Worm (Caenorhabditis elegans): ENCODE data around the gene cyp-35C1.

Gene cyp-35C1

ce11 chrV:13908120-13908915, 10.0 kb upstream of the cyp-35C1 start:
- peak; percentile 29 for TF ChIP-seq Y55F3AM.14 (GFP tag; optimal IDR thresholded peaks at IDR 0.05)
- peak in 1 of 2 experiments; percentile 38 for TF ChIP-seq lsy-2 (tag; optimal IDR thresholded peaks at IDR 0.05)
- no peak for TF ChIP-seq nhr-11 (tag; optimal IDR thresholded peaks at IDR 0.05)
- peak; percentile 8 for TF ChIP-seq sma-9 (GFP tag; optimal IDR thresholded peaks at IDR 0.05)
- no peak for TF ChIP-seq sma-9 (tag; optimal IDR thresholded peaks at IDR 0.05)
- no peak for TF ChIP-seq unc-55 (GFP tag; optimal IDR thresholded peaks at IDR 0.05)
- TF ChIP-seq ztf-4 (tag; optimal IDR thresholded peaks at IDR 0.05) = peak; percentile 66
- peak; percentile 92 for TF ChIP-seq ama-1 (optimal IDR thresholded peaks at IDR 0.05)

DNA sequence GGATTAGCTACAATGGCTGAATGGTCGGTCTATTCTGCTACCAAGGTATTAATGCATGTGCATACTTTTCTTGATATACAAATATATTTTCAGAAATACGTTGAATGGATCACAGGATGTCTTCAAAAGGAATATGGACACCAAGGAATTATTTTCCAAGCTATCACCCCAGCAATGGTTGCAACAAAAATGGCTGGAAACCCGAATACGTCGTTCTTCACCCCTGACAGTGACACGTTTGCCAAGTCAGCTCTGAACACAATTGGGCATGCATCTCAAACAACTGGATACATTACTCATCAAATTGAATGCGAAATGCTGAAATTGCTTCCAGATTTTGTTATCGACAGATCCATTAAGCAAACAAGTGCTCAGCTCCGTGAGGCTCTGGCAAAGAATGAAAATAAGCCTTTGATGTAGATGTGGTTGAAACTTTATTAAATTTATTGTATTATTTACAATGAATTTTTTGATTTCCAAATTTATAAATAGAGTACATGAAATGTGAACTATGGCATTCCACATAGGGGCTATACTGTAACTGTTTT, 9.3 kb upstream of the cyp-35C1 start:
- peak; percentile 22 for TF ChIP-seq nhr-25 (tag; optimal IDR thresholded peaks at IDR 0.05)
- no peak for TF ChIP-seq nhr-23 (tag; optimal IDR thresholded peaks at IDR 0.05)
- TF ChIP-seq elt-3 (tag; optimal IDR thresholded peaks at IDR 0.05) = no peak
- TF ChIP-seq sem-4 (tag; optimal IDR thresholded peaks at IDR 0.05) = peak; percentile 17
- peak; percentile 11 for TF ChIP-seq F13H6.1 (tag; optimal IDR thresholded peaks at IDR 0.05)
- no peak for TF ChIP-seq R02D3.7 (tag; optimal IDR thresholded peaks at IDR 0.05)
- no peak for TF ChIP-seq lin-11 (tag; optimal IDR thresholded peaks at IDR 0.05)
- TF ChIP-seq ztf-11 (tag; optimal IDR thresholded peaks at IDR 0.05) = no peak
- TF ChIP-seq nhr-21 (tag; optimal IDR thresholded peaks at IDR 0.05) = peak; percentile 46
- TF ChIP-seq C34F6.9 (tag; optimal IDR thresholded peaks at IDR 0.05) = peak; percentile 21
- TF ChIP-seq gmeb-1 (tag; optimal IDR thresholded peaks at IDR 0.05) = peak; percentile 64
- TF ChIP-seq dmd-4 (tag; optimal IDR thresholded peaks at IDR 0.05) = no peak
- no peak for TF ChIP-seq nhr-77 (tag; optimal IDR thresholded peaks at IDR 0.05)
- TF ChIP-seq ama-1 (optimal IDR thresholded peaks at IDR 0.05) = peak; percentile 96
- peak; percentile 53 for TF ChIP-seq ztf-4 (tag; optimal IDR thresholded peaks at IDR 0.05)
- no peak for TF ChIP-seq nhr-11 (tag; optimal IDR thresholded peaks at IDR 0.05)
- TF ChIP-seq egl-27 (tag; optimal IDR thresholded peaks at IDR 0.05) = no peak
- TF ChIP-seq ceh-82 (tag; optimal IDR thresholded peaks at IDR 0.05) = no peak
- no peak for TF ChIP-seq zag-1 (tag; optimal IDR thresholded peaks at IDR 0.05)
- TF ChIP-seq lsy-2 (tag; optimal IDR thresholded peaks at IDR 0.05) = peak in 1 of 2 experiments; percentile 60
- TF ChIP-seq aly-2 (tag; optimal IDR thresholded peaks at IDR 0.05) = no peak
- no peak for TF ChIP-seq blmp-1 (tag; optimal IDR thresholded peaks at IDR 0.05; ENCODE audit: insufficient read depth)
- peak; percentile 49 for TF ChIP-seq lin-13 (GFP tag; optimal IDR thresholded peaks at IDR 0.05)
- TF ChIP-seq ceh-16 (tag; optimal IDR thresholded peaks at IDR 0.05) = no peak
- TF ChIP-seq nhr-237 (tag; optimal IDR thresholded peaks at IDR 0.05) = no peak
- peak; percentile 35 for TF ChIP-seq nhr-12 (tag; optimal IDR thresholded peaks at IDR 0.05)
- no peak for TF ChIP-seq unc-55 (GFP tag; optimal IDR thresholded peaks at IDR 0.05)
- TF ChIP-seq lin-39 (tag; optimal IDR thresholded peaks at IDR 0.05) = no peak
- TF ChIP-seq mdl-1 (tag; optimal IDR thresholded peaks at IDR 0.05) = no peak
- peak; percentile 58 for TF ChIP-seq nhr-129 (tag; optimal IDR thresholded peaks at IDR 0.05)
- peak; percentile 47 for TF ChIP-seq Y55F3AM.14 (GFP tag; optimal IDR thresholded peaks at IDR 0.05)
- TF ChIP-seq sma-3 (GFP tag; optimal IDR thresholded peaks at IDR 0.05) = peak; percentile 62
- TF ChIP-seq crh-2 (tag; optimal IDR thresholded peaks at IDR 0.05) = peak; percentile 62
- peak; percentile 42 for TF ChIP-seq sma-9 (GFP tag; optimal IDR thresholded peaks at IDR 0.05)
- no peak for TF ChIP-seq sma-9 (tag; optimal IDR thresholded peaks at IDR 0.05)

- TF ChIP-seq unc-39 (tag; optimal IDR thresholded peaks at IDR 0.05) (no peak), nhr-129 (tag; optimal IDR thresholded peaks at IDR 0.05) (peak; percentile 21), zag-1 (tag; optimal IDR thresholded peaks at IDR 0.05) (no peak), mbf-1 (tag; optimal IDR thresholded peaks at IDR 0.05) (no peak), nhr-11 (tag; optimal IDR thresholded peaks at IDR 0.05) (no peak), sma-9 (GFP tag; optimal IDR thresholded peaks at IDR 0.05) (peak; percentile 28), sma-9 (tag; optimal IDR thresholded peaks at IDR 0.05) (no peak), nhr-21 (tag; optimal IDR thresholded peaks at IDR 0.05) (peak; percentile 4), C34F6.9 (tag; optimal IDR thresholded peaks at IDR 0.05) (peak; percentile 34)
These were observed 7.9 kb upstream of the cyp-35C1 start, which contains the start of gene stdh-1 for ce11 chrV:13906166-13906565. stdh-1 (plus strand) TSS chrV:13906492.

All from whole organism, L2 larva.